Worm (Caenorhabditis elegans): ENCODE measurements around the gene F59A1.16.

DNA sequence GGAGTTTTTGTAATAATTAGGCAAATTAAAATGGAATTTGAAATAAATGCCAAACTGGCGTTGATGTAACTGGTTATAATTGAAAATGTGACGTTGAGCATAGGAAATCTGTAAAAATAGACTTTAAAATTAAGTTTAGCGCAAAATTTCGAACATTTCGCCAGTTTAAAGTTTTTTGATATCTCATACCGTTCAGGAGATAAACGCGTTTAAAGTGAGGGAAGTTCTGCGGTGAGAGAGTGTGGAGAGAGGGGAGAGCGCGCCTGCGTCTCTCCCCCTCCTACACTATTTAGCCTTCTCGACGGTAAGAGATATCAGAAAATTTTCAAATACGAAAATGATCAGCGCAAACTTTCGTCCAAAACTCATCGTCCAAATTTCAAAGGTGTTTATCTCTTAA, 8.2 kb downstream of the F59A1.16 start, which contains the start of gene str-92:
- TF ChIP-seq sox-4 (tag; optimal IDR thresholded peaks at IDR 0.05) (no peak), pha-4 (tag; optimal IDR thresholded peaks at IDR 0.05) (no peak), ahr-1 (tag; optimal IDR thresholded peaks at IDR 0.05) (no peak), ceh-24 (tag; optimal IDR thresholded peaks at IDR 0.05) (no peak), nfya-1 (tag; optimal IDR thresholded peaks at IDR 0.05) (no peak), dve-1 (tag; optimal IDR thresholded peaks at IDR 0.05) (no peak)
